Worm (Caenorhabditis elegans): ENCODE measurements around the gene fzo-1.
"Not testable (repeated sequence)": the region's sequence is repeated elsewhere in the genome, so short reads cannot be mapped to it uniquely, and the experiment has no call there.

fzo-1 gene

ce11 chrII:5820282-5820762 lies 15.7 kb downstream of the fzo-1 start, which contains the start of gene ehs-1:
Gene ehs-1 (plus strand): TSS chrII:5820712.
- no peak for TF ChIP-seq hmg-4 (GFP tag; optimal IDR thresholded peaks at IDR 0.05)
- no peak for TF ChIP-seq flt-1 (GFP tag; IDR thresholded peaks at IDR 0.05)
- TF ChIP-seq ceh-36 (tag; optimal IDR thresholded peaks at IDR 0.05), result no peak
- no peak for TF ChIP-seq ceh-13 (GFP tag; optimal IDR thresholded peaks at IDR 0.05)
- TF ChIP-seq hmbx-1 (tag; optimal IDR thresholded peaks at IDR 0.05), result no peak
- no peak for TF ChIP-seq tbx-11 (GFP tag; IDR thresholded peaks at IDR 0.05)
- no peak for TF ChIP-seq tbx-37 (GFP tag; conservative IDR thresholded peaks at IDR 0.05)
- no peak for TF ChIP-seq scrt-1 (GFP tag; IDR thresholded peaks at IDR 0.05)
- TF ChIP-seq F13C5.2 (tag; optimal IDR thresholded peaks at IDR 0.05), result no peak
- no peak for TF ChIP-seq B0310.2 (tag; optimal IDR thresholded peaks at IDR 0.05)
- TF ChIP-seq hnd-1 (tag; optimal IDR thresholded peaks at IDR 0.05), result no peak
- no peak for TF ChIP-seq aly-1 (tag; optimal IDR thresholded peaks at IDR 0.05)
- TF ChIP-seq pes-1 (GFP tag; IDR thresholded peaks at IDR 0.05), result no peak
- TF ChIP-seq ama-1 (optimal IDR thresholded peaks at IDR 0.05), result no peak
- TF ChIP-seq ets-7 (tag; optimal IDR thresholded peaks at IDR 0.05), result no peak
- no peak for TF ChIP-seq sea-1 (GFP tag; conservative IDR thresholded peaks at IDR 0.05)

ce11 chrII:5819655-5820054 lies 16.3 kb downstream of the fzo-1 start:
- no peak for TF ChIP-seq ceh-13 (GFP tag; optimal IDR thresholded peaks at IDR 0.05)
- TF ChIP-seq tra-4 (tag; optimal IDR thresholded peaks at IDR 0.05), result no peak
- TF ChIP-seq aly-1 (tag; optimal IDR thresholded peaks at IDR 0.05), result no peak
- TF ChIP-seq hmbx-1 (tag; optimal IDR thresholded peaks at IDR 0.05), result no peak
- no peak for TF ChIP-seq ceh-36 (tag; optimal IDR thresholded peaks at IDR 0.05)
- TF ChIP-seq hnd-1 (tag; optimal IDR thresholded peaks at IDR 0.05), result no peak
- no peak for TF ChIP-seq flt-1 (GFP tag; IDR thresholded peaks at IDR 0.05)
- TF ChIP-seq sea-1 (GFP tag; conservative IDR thresholded peaks at IDR 0.05), result no peak
- no peak for TF ChIP-seq pes-1 (GFP tag; IDR thresholded peaks at IDR 0.05)
- TF ChIP-seq hmg-4 (GFP tag; optimal IDR thresholded peaks at IDR 0.05), result no peak
- TF ChIP-seq ets-7 (tag; optimal IDR thresholded peaks at IDR 0.05), result no peak
- TF ChIP-seq F13C5.2 (tag; optimal IDR thresholded peaks at IDR 0.05), result no peak
- no peak for TF ChIP-seq scrt-1 (GFP tag; IDR thresholded peaks at IDR 0.05)
- no peak for TF ChIP-seq B0310.2 (tag; optimal IDR thresholded peaks at IDR 0.05)
- TF ChIP-seq tbx-11 (GFP tag; IDR thresholded peaks at IDR 0.05), result no peak
- no peak for TF ChIP-seq ama-1 (optimal IDR thresholded peaks at IDR 0.05)
- no peak for TF ChIP-seq tbx-37 (GFP tag; conservative IDR thresholded peaks at IDR 0.05)

ce11 chrII:5818298-5818697 lies 17.7 kb downstream of the fzo-1 start, which contains the start of gene ZK1248.4:
Gene ZK1248.4 (plus strand): TSS chrII:5818598.
- TF ChIP-seq pes-1 (GFP tag; IDR thresholded peaks at IDR 0.05) (no peak), ceh-13 (GFP tag; optimal IDR thresholded peaks at IDR 0.05) (no peak), tbx-37 (GFP tag; conservative IDR thresholded peaks at IDR 0.05) (no peak), ets-7 (tag; optimal IDR thresholded peaks at IDR 0.05) (no peak), hmbx-1 (tag; optimal IDR thresholded peaks at IDR 0.05) (no peak), aly-1 (tag; optimal IDR thresholded peaks at IDR 0.05) (no peak), ceh-36 (tag; optimal IDR thresholded peaks at IDR 0.05) (no peak), B0310.2 (tag; optimal IDR thresholded peaks at IDR 0.05) (no peak), F13C5.2 (tag; optimal IDR thresholded peaks at IDR 0.05) (no peak), sea-1 (GFP tag; conservative IDR thresholded peaks at IDR 0.05) (no peak), hnd-1 (tag; optimal IDR thresholded peaks at IDR 0.05) (no peak), tra-4 (tag; optimal IDR thresholded peaks at IDR 0.05) (no peak), ama-1 (optimal IDR thresholded peaks at IDR 0.05) (no peak)

ce11 chrII:5816346-5816745 lies 19.7 kb downstream of the fzo-1 start, which contains the start of gene ZK1248.20:
Gene ZK1248.20 (plus strand): TSS chrII:5816646.
- TF ChIP-seq scrt-1 (GFP tag; IDR thresholded peaks at IDR 0.05) (no peak), tbx-11 (GFP tag; IDR thresholded peaks at IDR 0.05) (no peak), F13C5.2 (tag; optimal IDR thresholded peaks at IDR 0.05) (no peak), ceh-13 (GFP tag; optimal IDR thresholded peaks at IDR 0.05) (no peak), ama-1 (optimal IDR thresholded peaks at IDR 0.05) (no peak), flt-1 (GFP tag; IDR thresholded peaks at IDR 0.05) (no peak), B0310.2 (tag; optimal IDR thresholded peaks at IDR 0.05) (no peak), tra-4 (tag; optimal IDR thresholded peaks at IDR 0.05) (no peak), tbx-37 (GFP tag; conservative IDR thresholded peaks at IDR 0.05) (no peak), sea-1 (GFP tag; conservative IDR thresholded peaks at IDR 0.05) (no peak), hnd-1 (tag; optimal IDR thresholded peaks at IDR 0.05) (no peak)

DNA sequence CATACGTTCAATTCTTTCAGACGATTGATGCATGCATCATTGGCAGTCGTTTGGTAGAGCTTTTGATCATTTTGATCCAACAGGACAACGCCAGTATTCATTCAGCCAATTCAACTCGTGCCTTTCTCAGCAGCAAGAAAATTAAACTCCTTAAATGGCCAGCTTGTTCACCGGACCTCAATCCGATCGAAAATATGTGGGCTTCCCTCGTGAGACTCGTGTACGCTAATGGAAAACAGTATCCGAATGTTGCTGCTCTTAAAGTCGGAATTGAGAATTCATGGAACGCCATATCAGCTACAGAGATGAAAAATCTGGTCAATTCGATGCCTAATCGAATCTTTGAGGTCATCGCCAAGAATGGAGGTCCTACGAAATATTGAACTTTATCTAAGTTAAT lies 20.6 kb downstream of the fzo-1 start, which contains the start of gene wago-5:
TSS of gene wago-5 (minus strand) at position 101 of the 400 bp plus-strand sequence.
- TF ChIP-seq aly-1 (tag; optimal IDR thresholded peaks at IDR 0.05); pes-1 (GFP tag; IDR thresholded peaks at IDR 0.05); ceh-13 (GFP tag; optimal IDR thresholded peaks at IDR 0.05): not testable (repeated sequence)

DNA sequence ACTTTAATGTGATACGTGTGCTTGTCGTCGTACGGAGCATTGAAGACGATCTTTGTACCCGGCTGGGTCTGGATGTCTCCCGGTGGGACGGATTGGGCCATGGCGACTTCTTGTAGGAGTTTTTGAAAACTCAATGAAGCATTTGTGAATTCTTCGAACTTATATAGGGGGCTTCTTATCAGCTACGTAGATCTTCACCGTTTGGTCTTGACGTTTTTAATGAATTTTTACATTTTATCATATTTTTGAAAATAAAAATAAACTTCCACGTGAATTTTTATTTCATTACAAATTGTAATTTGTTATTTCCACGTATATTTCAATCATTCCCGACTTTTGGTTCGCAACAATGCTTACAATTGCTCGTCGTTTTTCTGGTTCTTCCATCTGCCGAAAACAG lies 25.8 kb downstream of the fzo-1 start, which contains the start of the genes msp-64 and ZK1248.5:
TSS of gene msp-64 (minus strand) at position 101 of the 400 bp plus-strand sequence.
TSS of gene ZK1248.5 (plus strand) at position 285 of the 400 bp plus-strand sequence.
- no peak for TF ChIP-seq tbx-37 (GFP tag; conservative IDR thresholded peaks at IDR 0.05)
- TF ChIP-seq B0310.2 (tag; optimal IDR thresholded peaks at IDR 0.05), result no peak
- TF ChIP-seq ama-1 (optimal IDR thresholded peaks at IDR 0.05), result no peak
- TF ChIP-seq ceh-13 (GFP tag; optimal IDR thresholded peaks at IDR 0.05), result no peak
- no peak for TF ChIP-seq ets-7 (tag; optimal IDR thresholded peaks at IDR 0.05)
- no peak for TF ChIP-seq hmbx-1 (tag; optimal IDR thresholded peaks at IDR 0.05)
- no peak for TF ChIP-seq pes-1 (GFP tag; IDR thresholded peaks at IDR 0.05)
- no peak for TF ChIP-seq hmg-4 (GFP tag; optimal IDR thresholded peaks at IDR 0.05)
- no peak for TF ChIP-seq ceh-36 (tag; optimal IDR thresholded peaks at IDR 0.05)

DNA sequence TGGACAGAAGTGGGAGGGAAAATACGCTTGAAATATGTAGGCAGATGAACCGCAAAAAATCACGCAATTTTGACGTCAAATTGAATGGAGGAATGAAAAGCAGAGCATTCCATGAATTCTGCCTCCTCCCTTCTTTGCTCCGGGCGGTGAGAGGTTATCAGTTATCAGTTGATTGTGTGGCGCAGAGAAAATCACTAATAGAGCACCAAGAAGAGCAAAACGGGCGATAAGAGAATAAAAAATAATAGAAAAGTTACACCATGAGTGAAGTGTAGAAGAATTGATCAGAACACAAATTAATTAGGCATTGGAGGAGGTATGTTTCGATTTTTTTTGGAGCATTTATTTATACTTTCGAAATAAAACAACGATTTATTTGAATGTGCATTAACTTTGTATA lies 29.4 kb downstream of the fzo-1 start:
- TF ChIP-seq scrt-1 (GFP tag; IDR thresholded peaks at IDR 0.05), result no peak
- no peak for TF ChIP-seq flt-1 (GFP tag; IDR thresholded peaks at IDR 0.05)
- no peak for TF ChIP-seq B0310.2 (tag; optimal IDR thresholded peaks at IDR 0.05)
- no peak for TF ChIP-seq hnd-1 (tag; optimal IDR thresholded peaks at IDR 0.05)
- no peak for TF ChIP-seq ets-7 (tag; optimal IDR thresholded peaks at IDR 0.05)
- TF ChIP-seq tra-4 (tag; optimal IDR thresholded peaks at IDR 0.05), result no peak
- TF ChIP-seq ceh-36 (tag; optimal IDR thresholded peaks at IDR 0.05), result no peak
- TF ChIP-seq sea-1 (GFP tag; conservative IDR thresholded peaks at IDR 0.05), result no peak
- no peak for TF ChIP-seq aly-1 (tag; optimal IDR thresholded peaks at IDR 0.05)
- TF ChIP-seq tbx-37 (GFP tag; conservative IDR thresholded peaks at IDR 0.05), result no peak
- no peak for TF ChIP-seq hmg-4 (GFP tag; optimal IDR thresholded peaks at IDR 0.05)
- no peak for TF ChIP-seq tbx-11 (GFP tag; IDR thresholded peaks at IDR 0.05)
- no peak for TF ChIP-seq F13C5.2 (tag; optimal IDR thresholded peaks at IDR 0.05)
- no peak for TF ChIP-seq pes-1 (GFP tag; IDR thresholded peaks at IDR 0.05)

Data from whole organism, early embryonic.